Worm (Caenorhabditis elegans) whole organism, mixed stage, embryonic: Measurements from ENCODE around the gene clec-64.

ENCODE experiments used
- nhr-237 ChIP-seq: fragments of 150-350 bp; optimal IDR thresholded peaks from 2 replicates; lab custom pipeline; 2014; ENCODE audit warnings: missing biosample characterization, missing genetic modification characterization
- unc-62 ChIP-seq: fragments of 150-350 bp; optimal IDR thresholded peaks from 2 replicates; lab custom pipeline; 2014; ENCODE audit warnings: missing biosample characterization, missing genetic modification reagents, missing genetic modification characterization

DNA sequence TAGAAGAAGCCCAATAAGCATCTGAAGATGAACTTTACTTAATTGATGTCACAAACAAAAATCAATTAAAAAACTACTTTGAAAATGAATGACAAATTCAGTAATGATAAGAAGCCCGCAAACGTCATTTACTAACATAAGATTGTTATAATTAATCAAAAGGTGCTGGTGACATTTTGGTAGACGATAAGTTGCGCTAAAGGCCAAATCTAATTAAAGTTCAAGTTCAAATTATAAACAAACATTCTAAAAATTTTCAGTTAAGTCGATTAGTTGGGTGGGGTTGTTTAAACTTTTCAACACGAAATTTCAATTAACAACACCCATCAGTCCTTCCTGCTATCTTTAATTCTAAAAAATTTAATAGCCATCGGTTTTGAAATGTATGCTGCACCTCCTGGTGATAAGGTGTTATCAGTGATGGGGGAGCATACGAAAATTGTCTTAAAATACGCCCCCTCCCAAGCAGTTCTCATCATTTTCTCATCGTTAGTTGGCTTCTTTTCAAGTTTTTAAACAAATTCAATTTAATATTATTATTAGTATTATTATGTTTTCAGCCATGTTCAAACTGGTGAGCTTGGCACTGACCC, 2.9 kb upstream of the clec-64 start, which contains the start of the genes clec-62 and clec-63:
- TF ChIP-seq nhr-237 (tag; lab: Kevin White, UChicago) (no peak), unc-62 (GFP tag; lab: Kevin White, UChicago) (no peak)
